Fruit fly (Drosophila melanogaster): ENCODE data around the gene Vti1a.
A peak's percentile ranks its signal among the peaks of the same experiment; 100 is the strongest.

dm6 chr3L:654019-654418 lies 38.7 kb downstream of the Vti1a start, which contains the start of the genes MED30 and Rev1:
- TF ChIP-seq CG31627 (GFP tag; optimal IDR thresholded peaks at IDR 0.05) (peak; percentile 98), OdsH (GFP tag; optimal IDR thresholded peaks at IDR 0.05) (peak; percentile 96), fd85E (GFP tag; optimal IDR thresholded peaks at IDR 0.05) (peak; percentile 81), fkh (GFP tag; optimal IDR thresholded peaks at IDR 0.05) (peak; percentile 79), Ets21C (GFP tag; optimal IDR thresholded peaks at IDR 0.05) (peak; percentile 95), CG10631 (GFP tag; optimal IDR thresholded peaks at IDR 0.05) (peak; percentile 97), dac (GFP tag; optimal IDR thresholded peaks at IDR 0.05) (peak; percentile 85), Eip93F (GFP tag; optimal IDR thresholded peaks at IDR 0.05) (peak; percentile 72), CG6854 (GFP tag; optimal IDR thresholded peaks at IDR 0.05) (peak; percentile 72), CG4318 (GFP tag; optimal IDR thresholded peaks at IDR 0.05) (no peak)

Data from whole organism, prepupa.